1 fruit fly cellular context compared by ENCODE assay signal in the genomic region with DNA sequence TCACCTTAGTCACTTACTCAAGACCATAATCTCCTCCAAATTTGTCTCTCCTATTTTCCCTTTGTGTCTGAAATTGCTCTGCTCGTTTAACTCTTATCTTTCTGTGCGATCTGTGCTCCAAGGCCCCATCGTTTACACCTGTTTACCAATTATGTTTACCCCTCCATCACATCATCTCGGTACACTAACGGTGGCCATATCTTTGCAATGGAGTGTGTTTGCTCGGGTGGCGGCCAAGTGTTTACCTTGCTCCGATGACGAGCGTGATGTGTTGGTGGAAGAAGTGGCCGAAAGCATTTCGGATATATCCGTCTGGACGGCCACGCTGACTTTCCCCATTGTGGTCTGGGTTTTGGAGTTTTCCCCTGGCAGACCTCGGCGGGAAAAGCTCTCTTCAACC.
TF ChIP-seq lines count a peak whose summit lies in the region.

No protein-coding gene starts in this region.

TF ChIP-seq in whole organism, embryonic, 481 proteins besides CTCF, POLR2A, EP300 and RAD21 (continued from another document):
- TF ChIP-seq CG2712 (tag; optimal IDR thresholded peaks at IDR 0.05; lab: Kevin White, UChicago) (peak; percentile 32), CG17912 (GFP tag; optimal IDR thresholded peaks at IDR 0.05; lab: Kevin White, UChicago) (peak; percentile 92), B-H1 (GFP tag; IDR thresholded peaks at IDR 0.05; lab: Robert Waterston, UW) (no peak; the same call in 2 of the 3 replicates), Optix (GFP tag; IDR thresholded peaks at IDR 0.05; lab: Robert Waterston, UW) (no peak; the same call in 2 of the 3 replicates), gsb (GFP tag; IDR thresholded peaks at IDR 0.05; lab: Robert Waterston, UW) (0 out of 2 replicates have a peak, but pooled peaks have one; percentile 42), Atf6 (GFP tag; IDR thresholded peaks at IDR 0.05; lab: Robert Waterston, UW) (no peak), CG6683 (GFP tag; optimal IDR thresholded peaks at IDR 0.05; lab: Kevin White, UChicago) (peak; percentile 44), Blimp-1 (GFP tag; optimal IDR thresholded peaks at IDR 0.05; lab: Kevin White, UChicago) (peak; percentile 57), CG1792 (GFP tag; optimal IDR thresholded peaks at IDR 0.05; lab: Kevin White, UChicago) (no peak), CG11695 (GFP tag; IDR thresholded peaks at IDR 0.05; lab: Robert Waterston, UW) (peak; percentile 48; the same call in 1 of the 3 replicates), h (optimal IDR thresholded peaks at IDR 0.05; lab: Kevin White, UChicago) (no peak), Sox100B (GFP tag; optimal IDR thresholded peaks at IDR 0.05; lab: Kevin White, UChicago) (peak; percentile 70), wor (GFP tag; IDR thresholded peaks at IDR 0.05; lab: Robert Waterston, UW) (no peak), sens-2 (GFP tag; IDR thresholded peaks at IDR 0.05; lab: Robert Waterston, UW) (0 out of 2 replicates have a peak, but pooled peaks have one; percentile 29), zf30C (GFP tag; optimal IDR thresholded peaks at IDR 0.05; lab: Kevin White, UChicago) (no peak), cad (GFP tag; optimal IDR thresholded peaks at IDR 0.05; lab: Kevin White, UChicago) (no peak), Nf-YB (GFP tag; optimal IDR thresholded peaks at IDR 0.05; lab: Kevin White, UChicago) (peak; percentile 20), CG9609 (GFP tag; optimal IDR thresholded peaks at IDR 0.05; lab: Kevin White, UChicago) (no peak), fd3F (GFP tag; optimal IDR thresholded peaks at IDR 0.05; lab: Kevin White, UChicago) (no peak), sr (GFP tag; IDR thresholded peaks at IDR 0.05; lab: Robert Waterston, UW) (0 out of 3 replicates have a peak, but pooled peaks have one; percentile 33), CG11085 (GFP tag; IDR thresholded peaks at IDR 0.05; lab: Robert Waterston, UW) (no peak), Poxn (GFP tag; IDR thresholded peaks at IDR 0.05; lab: Robert Waterston, UW) (no peak), caup (GFP tag; optimal IDR thresholded peaks at IDR 0.05; lab: Kevin White, UChicago; ENCODE audit: severe bottlenecking) (peak; percentile 84), CG7786 (GFP tag; optimal IDR thresholded peaks at IDR 0.05; lab: Kevin White, UChicago) (no peak), eyg (GFP tag; optimal IDR thresholded peaks at IDR 0.05; lab: Kevin White, UChicago) (peak; percentile 48), gem (tag; optimal IDR thresholded peaks at IDR 0.05; lab: Kevin White, UChicago) (no peak), seq (GFP tag; IDR thresholded peaks at IDR 0.05; lab: Robert Waterston, UW) (peak; percentile 25; the same call in 1 of the 2 replicates), CG8478 (optimal IDR thresholded peaks at IDR 0.05; lab: Kevin White, UChicago) (no peak), sug (tag; optimal IDR thresholded peaks at IDR 0.05; lab: Kevin White, UChicago) (peak; percentile 54), gro (GFP tag; optimal IDR thresholded peaks at IDR 0.05; lab: Kevin White, UChicago) (peak; percentile 43), CG4360 (GFP tag; IDR thresholded peaks at IDR 0.05; lab: Robert Waterston, UW) (peak; percentile 45; the same call in 1 of the 2 replicates), hb (GFP tag; IDR thresholded peaks at IDR 0.05; lab: Robert Waterston, UW; ENCODE audit: partially characterized antibody) (no peak), CG8359 (GFP tag; optimal IDR thresholded peaks at IDR 0.05; lab: Kevin White, UChicago; ENCODE audit: borderline replicate concordance) (peak; percentile 26), Antp (GFP tag; optimal IDR thresholded peaks at IDR 0.05; lab: Kevin White, UChicago) (no peak), CG18262 (tag; optimal IDR thresholded peaks at IDR 0.05; lab: Kevin White, UChicago) (peak; percentile 33), ash1 (GFP tag; optimal IDR thresholded peaks at IDR 0.05; lab: Kevin White, UChicago) (peak; percentile 76), Side (GFP tag; optimal IDR thresholded peaks at IDR 0.05; lab: Kevin White, UChicago) (no peak), Taf1 (GFP tag; IDR thresholded peaks at IDR 0.05; lab: Robert Waterston, UW) (no peak), lola (GFP tag; optimal IDR thresholded peaks at IDR 0.05; lab: Kevin White, UChicago) (no peak), CG7271 (tag; optimal IDR thresholded peaks at IDR 0.05; lab: Kevin White, UChicago) (no peak), CG4854 (GFP tag; optimal IDR thresholded peaks at IDR 0.05; lab: Kevin White, UChicago) (peak; percentile 12), CG1233 (GFP tag; optimal IDR thresholded peaks at IDR 0.05; lab: Kevin White, UChicago) (peak; percentile 73), luna (GFP tag; optimal IDR thresholded peaks at IDR 0.05; lab: Kevin White, UChicago) (no peak), pfk (GFP tag; optimal IDR thresholded peaks at IDR 0.05; lab: Kevin White, UChicago) (peak; percentile 67), CG2199 (GFP tag; IDR thresholded peaks at IDR 0.05; lab: Robert Waterston, UW) (no peak), pros (GFP tag; optimal IDR thresholded peaks at IDR 0.05; lab: Kevin White, UChicago) (peak; percentile 62), CG17802 (tag; optimal IDR thresholded peaks at IDR 0.05; lab: Kevin White, UChicago) (no peak), ind (GFP tag; optimal IDR thresholded peaks at IDR 0.05; lab: Kevin White, UChicago) (no peak), az2 (GFP tag; optimal IDR thresholded peaks at IDR 0.05; lab: Kevin White, UChicago) (no peak), CG17361 (GFP tag; IDR thresholded peaks at IDR 0.05; lab: Robert Waterston, UW) (no peak), dmrt99B (tag; optimal IDR thresholded peaks at IDR 0.05; lab: Kevin White, UChicago) (peak; percentile 65), lov (optimal IDR thresholded peaks at IDR 0.05; lab: Kevin White, UChicago) (no peak), lov (GFP tag; IDR thresholded peaks at IDR 0.05; lab: Robert Waterston, UW) (peak; percentile 60; the same call in 1 of the 3 replicates), MTF-1 (GFP tag; optimal IDR thresholded peaks at IDR 0.05; lab: Kevin White, UChicago; ENCODE audit: borderline replicate concordance) (peak; percentile 87), NC2α (GFP tag; optimal IDR thresholded peaks at IDR 0.05; lab: Kevin White, UChicago) (no peak), gt (GFP tag; IDR thresholded peaks at IDR 0.05; lab: Robert Waterston, UW) (no peak), CG32532 (GFP tag; IDR thresholded peaks at IDR 0.05; lab: Robert Waterston, UW) (no peak), sima (GFP tag; optimal IDR thresholded peaks at IDR 0.05; lab: Kevin White, UChicago) (no peak), gfzf (GFP tag; optimal IDR thresholded peaks at IDR 0.05; lab: Kevin White, UChicago) (no peak), Tbp (GFP tag; optimal IDR thresholded peaks at IDR 0.05; lab: Kevin White, UChicago) (no peak), CG4282 (GFP tag; optimal IDR thresholded peaks at IDR 0.05; lab: Kevin White, UChicago) (no peak), jigr1 (GFP tag; IDR thresholded peaks at IDR 0.05; lab: Robert Waterston, UW) (no peak), Fer2 (tag; optimal IDR thresholded peaks at IDR 0.05; lab: Kevin White, UChicago) (peak; percentile 64), CG3065 (GFP tag; optimal IDR thresholded peaks at IDR 0.05; lab: Kevin White, UChicago) (no peak), Sry-β (GFP tag; optimal IDR thresholded peaks at IDR 0.05; lab: Kevin White, UChicago) (peak; percentile 35), NK7.1 (GFP tag; optimal IDR thresholded peaks at IDR 0.05; lab: Kevin White, UChicago) (no peak), CG2889 (GFP tag; IDR thresholded peaks at IDR 0.05; lab: Robert Waterston, UW) (no peak), unc-4 (GFP tag; IDR thresholded peaks at IDR 0.05; lab: Robert Waterston, UW; ENCODE audit: partially characterized antibody) (no peak), bcd (GFP tag; optimal IDR thresholded peaks at IDR 0.05; lab: Kevin White, UChicago) (peak; percentile 14), D19A (tag; optimal IDR thresholded peaks at IDR 0.05; lab: Kevin White, UChicago) (peak; percentile 6), CG6254 (GFP tag; optimal IDR thresholded peaks at IDR 0.05; lab: Kevin White, UChicago) (no peak), Hey (tag; optimal IDR thresholded peaks at IDR 0.05; lab: Kevin White, UChicago) (peak; percentile 81), dysf (GFP tag; IDR thresholded peaks at IDR 0.05; lab: Robert Waterston, UW) (peak; percentile 54; the same call in 2 of the 3 replicates), CG12104 (GFP tag; optimal IDR thresholded peaks at IDR 0.05; lab: Kevin White, UChicago) (peak; percentile 25), CrebB (tag; optimal IDR thresholded peaks at IDR 0.05; lab: Kevin White, UChicago) (peak; percentile 83), dan (GFP tag; IDR thresholded peaks at IDR 0.05; lab: Robert Waterston, UW) (no peak), peb (GFP tag; IDR thresholded peaks at IDR 0.05; lab: Robert Waterston, UW) (no peak), Xrp1 (GFP tag; IDR thresholded peaks at IDR 0.05; lab: Robert Waterston, UW) (peak; percentile 29; the same call in 1 of the 2 replicates), CG6654 (GFP tag; optimal IDR thresholded peaks at IDR 0.05; lab: Kevin White, UChicago) (no peak), CG31388 (GFP tag; optimal IDR thresholded peaks at IDR 0.05; lab: Kevin White, UChicago) (no peak), CG17186 (GFP tag; optimal IDR thresholded peaks at IDR 0.05; lab: Kevin White, UChicago) (peak; percentile 41), Dref (GFP tag; IDR thresholded peaks at IDR 0.05; lab: Robert Waterston, UW) (no peak), CG3163 (GFP tag; optimal IDR thresholded peaks at IDR 0.05; lab: Kevin White, UChicago) (peak; percentile 4), CG8281 (tag; optimal IDR thresholded peaks at IDR 0.05; lab: Kevin White, UChicago) (peak; percentile 32), chn (GFP tag; optimal IDR thresholded peaks at IDR 0.05; lab: Kevin White, UChicago) (no peak), CG12744 (GFP tag; optimal IDR thresholded peaks at IDR 0.05; lab: Kevin White, UChicago) (no peak), Atf3 (GFP tag; optimal IDR thresholded peaks at IDR 0.05; lab: Kevin White, UChicago) (no peak), zfh1 (GFP tag; IDR thresholded peaks at IDR 0.05; lab: Robert Waterston, UW) (peak; percentile 59; the same call in 1 of the 3 replicates), NFAT (GFP tag; IDR thresholded peaks at IDR 0.05; lab: Robert Waterston, UW) (no peak), jing (GFP tag; optimal IDR thresholded peaks at IDR 0.05; lab: Kevin White, UChicago) (no peak), maf-S (GFP tag; optimal IDR thresholded peaks at IDR 0.05; lab: Kevin White, UChicago) (no peak), Aef1 (GFP tag; IDR thresholded peaks at IDR 0.05; lab: Robert Waterston, UW) (no peak), Hr51 (GFP tag; optimal IDR thresholded peaks at IDR 0.05; lab: Kevin White, UChicago) (peak in 1 of 2 experiments; percentile 17), CG7556 (GFP tag; optimal IDR thresholded peaks at IDR 0.05; lab: Kevin White, UChicago) (peak; percentile 20), CG15514 (GFP tag; optimal IDR thresholded peaks at IDR 0.05; lab: Kevin White, UChicago) (peak; percentile 48), Lhr (GFP tag; optimal IDR thresholded peaks at IDR 0.05; lab: Kevin White, UChicago) (peak; percentile 26), dmrt11E (tag; optimal IDR thresholded peaks at IDR 0.05; lab: Kevin White, UChicago) (no peak), CG11504 (tag; optimal IDR thresholded peaks at IDR 0.05; lab: Kevin White, UChicago) (peak; percentile 42), CG1647 (GFP tag; optimal IDR thresholded peaks at IDR 0.05; lab: Kevin White, UChicago) (no peak), ara (GFP tag; IDR thresholded peaks at IDR 0.05; lab: Robert Waterston, UW) (no peak; the same call in 1 of the 2 replicates), CG14441 (GFP tag; IDR thresholded peaks at IDR 0.05; lab: Robert Waterston, UW) (0 out of 2 replicates have a peak, but pooled peaks have one; percentile 14), knrl (GFP tag; IDR thresholded peaks at IDR 0.05; lab: Robert Waterston, UW; ENCODE audit: partially characterized antibody) (no peak), BEAF-32 (GFP tag; optimal IDR thresholded peaks at IDR 0.05; lab: Kevin White, UChicago) (no peak), CG15269 (tag; optimal IDR thresholded peaks at IDR 0.05; lab: Kevin White, UChicago) (peak; percentile 48), CG14965 (GFP tag; optimal IDR thresholded peaks at IDR 0.05; lab: Kevin White, UChicago; ENCODE audit: borderline replicate concordance) (no peak), CG15011 (GFP tag; optimal IDR thresholded peaks at IDR 0.05; lab: Kevin White, UChicago) (peak; percentile 55), CG12236 (GFP tag; optimal IDR thresholded peaks at IDR 0.05; lab: Kevin White, UChicago) (peak; percentile 36), CG14710 (tag; optimal IDR thresholded peaks at IDR 0.05; lab: Kevin White, UChicago) (peak; percentile 40), HLH4C (GFP tag; IDR thresholded peaks at IDR 0.05; lab: Robert Waterston, UW; ENCODE audit: partially characterized antibody) (no peak), dimm (GFP tag; IDR thresholded peaks at IDR 0.05; lab: Robert Waterston, UW) (no peak), ro (GFP tag; IDR thresholded peaks at IDR 0.05; lab: Robert Waterston, UW) (no peak), sqz (GFP tag; optimal IDR thresholded peaks at IDR 0.05; lab: Kevin White, UChicago) (peak; percentile 63), CG7839 (tag; optimal IDR thresholded peaks at IDR 0.05; lab: Kevin White, UChicago) (no peak), BtbVII (GFP tag; optimal IDR thresholded peaks at IDR 0.05; lab: Kevin White, UChicago) (peak; percentile 67), CG13296 (GFP tag; optimal IDR thresholded peaks at IDR 0.05; lab: Kevin White, UChicago) (peak; percentile 86), CG2120 (GFP tag; optimal IDR thresholded peaks at IDR 0.05; lab: Kevin White, UChicago) (peak; percentile 21), CG9932 (GFP tag; IDR thresholded peaks at IDR 0.05; lab: Robert Waterston, UW) (no peak), CG8924 (tag; optimal IDR thresholded peaks at IDR 0.05; lab: Kevin White, UChicago) (peak; percentile 23)
